Fruit fly (Drosophila melanogaster) whole organism, wandering third instar larva: ENCODE measurements around the gene Mco1.

Source experiments
- CG32264 ChIP-seq: fragments of 200-800 bp; sonication (Bioruptor generic); optimal IDR thresholded peaks from 2 replicates; lab custom pipeline; 2016; ENCODE audit warnings: missing biosample characterization, missing genetic modification characterization
- CrebA ChIP-seq: fragments of 200-800 bp; sonication (Bioruptor generic); optimal IDR thresholded peaks from 2 replicates; lab custom pipeline; 2016; ENCODE audit warnings: missing biosample characterization, mild to moderate bottlenecking, missing genetic modification characterization, borderline replicate concordance
- Hnf4 ChIP-seq: fragments of 200-800 bp; sonication (Bioruptor generic); optimal IDR thresholded peaks from 2 replicates; lab custom pipeline; 2016; ENCODE audit warnings: missing biosample characterization, mild to moderate bottlenecking, missing genetic modification characterization
- Mio ChIP-seq: sonication (Bioruptor generic); optimal IDR thresholded peaks from 2 replicates; lab custom pipeline; 2016; ENCODE audit warnings: missing biosample characterization, missing genetic modification characterization
- N ChIP-seq: fragments of >200 bp; optimal IDR thresholded peaks from 2 replicates; lab custom pipeline; 2018; ENCODE audit warnings: missing biosample characterization, missing external identifiers, missing genetic modification characterization
- foxo ChIP-seq, 2 experiments: fragments of 200-800 bp; sonication (Bioruptor generic); optimal IDR thresholded peaks; 2 replicates in 1 of 2; 3 replicates in 1 of 2; lab custom pipeline; 2016 to 2017; ENCODE audit warnings: missing biosample characterization in 2 of 2, missing genetic modification characterization in 2 of 2
- pan ChIP-seq: fragments of >200 bp; optimal IDR thresholded peaks from 2 replicates; lab custom pipeline; 2017
- sage ChIP-seq: fragments of 200-800 bp; sonication (Bioruptor generic); optimal IDR thresholded peaks from 2 replicates; lab custom pipeline; 2016; ENCODE audit warnings: missing biosample characterization, mild to moderate bottlenecking, missing genetic modification characterization

DNA sequence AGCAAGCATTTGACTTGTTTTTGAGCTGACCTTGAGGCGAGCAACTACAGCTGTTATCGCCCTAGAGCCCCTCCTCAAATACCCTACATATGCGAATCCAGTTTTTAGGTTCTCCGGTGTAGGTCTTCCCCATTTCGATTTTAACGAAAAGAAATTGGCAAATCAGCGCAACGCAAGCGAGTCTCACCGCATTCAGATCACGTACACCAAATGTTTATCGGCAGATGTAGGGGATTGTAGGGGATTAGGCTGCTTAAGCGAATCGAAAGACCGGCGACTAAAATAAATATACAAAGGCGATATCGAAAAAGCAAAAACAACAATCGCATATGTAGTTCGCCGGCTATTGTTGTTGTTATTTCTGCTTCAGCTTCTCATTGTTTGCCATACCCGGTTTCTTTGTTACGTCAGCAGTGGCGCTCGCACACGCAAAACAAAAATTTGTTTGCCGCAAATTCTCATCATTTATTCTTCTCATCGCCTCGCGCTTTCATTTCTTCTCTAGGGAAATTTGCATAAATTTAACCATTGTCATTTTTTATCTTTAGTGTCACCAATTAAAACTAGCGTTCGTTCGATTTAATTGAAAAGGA is 28.3 kb upstream of the Mco1 start:
- TF ChIP-seq N (GFP tag; lab: Kevin White, UChicago) (no peak), Hnf4 (GFP tag; lab: Kevin White, UChicago) (peak; percentile 89), pan (lab: Kevin White, UChicago) (no peak), CG32264 (GFP tag; lab: Kevin White, UChicago) (peak; percentile 89), sage (GFP tag; lab: Kevin White, UChicago) (peak; percentile 74), Mio (peak; percentile 75), CrebA (GFP tag; lab: Kevin White, UChicago) (peak; percentile 84), foxo (GFP tag; optimal IDR thresholded peaks at IDR 0.05; lab: Kevin White, UChicago) (peak; percentile 73 to 95)
